Worm (Caenorhabditis elegans) whole organism, mixed stage, embryonic: ENCODE results near the gene ins-4.

Experiments used
- ces-1 ChIP-seq: fragments of 150-350 bp; optimal IDR thresholded peaks from 2 replicates; lab custom pipeline; 2014; ENCODE audit warnings: missing biosample characterization, missing genetic modification reagents, missing genetic modification characterization
- cnd-1 ChIP-seq: fragments of 200-800 bp; sonication (Bioruptor generic); optimal IDR thresholded peaks from 2 replicates; lab custom pipeline; 2018; ENCODE audit warnings: mild to moderate bottlenecking, missing genetic modification characterization, missing compliant biosample characterization
- elt-1 ChIP-seq: sonication (generic microtip); optimal IDR thresholded peaks from 2 replicates; lab custom pipeline; 2017; ENCODE audit warnings: missing genetic modification characterization, mild to moderate bottlenecking, missing compliant biosample characterization, antibody characterized with exemption, moderate library complexity, borderline replicate concordance; ENCODE audit not compliant: insufficient read depth
- lin-13 ChIP-seq: fragments of 150-350 bp; optimal IDR thresholded peaks from 2 replicates; lab custom pipeline; 2014; ENCODE audit warnings: missing biosample characterization, missing genetic modification characterization
- mep-1 ChIP-seq: fragments of 150-350 bp; optimal IDR thresholded peaks from 2 replicates; lab custom pipeline; 2017; ENCODE audit warnings: missing biosample characterization, missing genetic modification reagents, missing genetic modification characterization, inconsistent platforms
- unc-39 ChIP-seq: fragments of 150-350 bp; optimal IDR thresholded peaks from 2 replicates; lab custom pipeline; 2014; ENCODE audit warnings: missing biosample characterization, missing genetic modification characterization

DNA sequence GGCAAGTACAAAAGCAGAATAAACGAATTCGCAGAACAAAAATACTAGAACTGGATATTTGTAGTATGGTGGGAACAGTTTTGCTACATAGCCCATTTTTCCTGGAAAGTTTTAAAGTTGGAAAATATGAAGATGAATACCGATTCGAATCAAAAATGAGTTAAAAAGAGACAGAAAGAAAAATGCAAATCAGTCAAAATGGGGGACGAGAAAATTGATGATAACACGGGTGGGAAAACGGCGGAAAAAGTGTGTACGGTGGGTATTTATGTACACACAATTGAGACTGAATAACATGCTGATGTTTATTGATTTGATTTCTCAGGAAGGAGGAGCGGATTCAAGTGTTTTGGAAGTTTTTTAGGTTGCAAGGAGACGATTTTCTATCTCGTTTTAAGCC, 28.7 kb downstream of the ins-4 start, which contains the start of gene R12C12.9:
- TF ChIP-seq elt-1 (tag; lab: Kevin White, UChicago), result no peak
- TF ChIP-seq lin-13 (tag; lab: Kevin White, UChicago), result no peak
- no peak for TF ChIP-seq mep-1 (tag; lab: Kevin White, UChicago)
- TF ChIP-seq unc-39, result no peak
- no peak for TF ChIP-seq cnd-1 (tag; lab: Kevin White, UChicago)
- TF ChIP-seq ces-1 (GFP tag; lab: Kevin White, UChicago), result no peak
